Fruit fly (Drosophila melanogaster) whole organism, embryonic: ENCODE results near the gene mag.

Experiments
- Aef1 ChIP-seq: fragments of 200-800 bp; sonication (Bioruptor generic); IDR thresholded peaks from 3 replicates; pipeline ENCODE4 v1.3.6; 2022; ENCODE audit warnings: missing biosample characterization, missing genetic modification characterization
- Atf-2 ChIP-seq: fragments of 200-800 bp; sonication (Bioruptor generic); optimal IDR thresholded peaks from 2 replicates; lab custom pipeline; 2016; ENCODE audit warnings: missing biosample characterization, missing genetic modification characterization
- Atf6 ChIP-seq: fragments of 200-800 bp; sonication (Bioruptor generic); IDR thresholded peaks from 2 replicates; pipeline ENCODE4 v1.3.6; 2022; ENCODE audit warnings: missing biosample characterization, missing genetic modification characterization
- C15 ChIP-seq: fragments of 200-800 bp; sonication (Bioruptor generic); IDR thresholded peaks from 3 replicates; pipeline ENCODE4 v1.3.6; 2022; ENCODE audit warnings: missing biosample characterization, missing genetic modification characterization
- CG10959 ChIP-seq: fragments of 200-800 bp; sonication (Bioruptor generic); IDR thresholded peaks from 2 replicates; pipeline ENCODE4 v1.3.6; 2022; ENCODE audit warnings: missing biosample characterization, missing genetic modification characterization
- CG11723 ChIP-seq: fragments of 200-800 bp; sonication (Bioruptor generic); optimal IDR thresholded peaks from 2 replicates; lab custom pipeline; 2017; ENCODE audit warnings: missing biosample characterization, mild to moderate bottlenecking, missing genetic modification characterization
- CG1233 ChIP-seq: fragments of 200-800 bp; sonication (Bioruptor generic); optimal IDR thresholded peaks from 4 replicates; lab custom pipeline; 2018; ENCODE audit warnings: missing biosample characterization, mild to moderate bottlenecking, missing genetic modification characterization
- CG12744 ChIP-seq: fragments of 200-800 bp; sonication (Bioruptor generic); optimal IDR thresholded peaks from 2 replicates; lab custom pipeline; 2016; ENCODE audit warnings: missing biosample characterization, missing genetic modification characterization
- CG13296 ChIP-seq: fragments of 200-800 bp; sonication (Bioruptor generic); optimal IDR thresholded peaks from 3 replicates; lab custom pipeline; 2018; ENCODE audit warnings: missing biosample characterization, mild to moderate bottlenecking, missing genetic modification characterization
- CG13624 ChIP-seq: fragments of 200-800 bp; sonication (Bioruptor generic); optimal IDR thresholded peaks from 2 replicates; lab custom pipeline; 2016; ENCODE audit warnings: missing biosample characterization, missing genetic modification characterization
- CG14441 ChIP-seq: fragments of 200-800 bp; sonication (Bioruptor generic); IDR thresholded peaks from 2 replicates; pipeline ENCODE4 v1.3.6; 2022; ENCODE audit warnings: missing biosample characterization, missing genetic modification characterization
- CG14860 ChIP-seq: fragments of 200-800 bp; sonication (Bioruptor generic); IDR thresholded peaks from 3 replicates; pipeline ENCODE4 v1.3.6; 2022; ENCODE audit warnings: missing biosample characterization, missing genetic modification characterization; ENCODE audit not compliant: partially characterized antibody
- CG1647 ChIP-seq: fragments of 200-800 bp; sonication (Bioruptor generic); optimal IDR thresholded peaks from 3 replicates; lab custom pipeline; 2016; ENCODE audit warnings: missing biosample characterization, missing genetic modification characterization
- CG17568 ChIP-seq: fragments of 200-800 bp; sonication (Bioruptor generic); optimal IDR thresholded peaks from 2 replicates; lab custom pipeline; 2018; ENCODE audit warnings: missing biosample characterization, mild to moderate bottlenecking, missing genetic modification characterization, moderate library complexity
- CG17612 ChIP-seq: fragments of 200-800 bp; sonication (Bioruptor generic); IDR thresholded peaks from 2 replicates; pipeline ENCODE4 v1.3.6; 2022; ENCODE audit warnings: missing biosample characterization, missing genetic modification characterization
- CG18599 ChIP-seq: fragments of 200-800 bp; sonication (Bioruptor generic); optimal IDR thresholded peaks from 3 replicates; lab custom pipeline; 2017; ENCODE audit warnings: missing biosample characterization, missing genetic modification characterization, mild to moderate bottlenecking, moderate library complexity, missing genetic modification reagents
- CG2875 ChIP-seq: fragments of 200-800 bp; sonication (Bioruptor generic); optimal IDR thresholded peaks from 2 replicates; lab custom pipeline; 2017; ENCODE audit warnings: missing biosample characterization, mild to moderate bottlenecking, missing genetic modification characterization, missing genetic modification reagents
- CG30020 ChIP-seq: fragments of 200-800 bp; optimal IDR thresholded peaks from 2 replicates; lab custom pipeline; 2019; ENCODE audit warnings: missing biosample characterization, mild to moderate bottlenecking, missing genetic modification characterization, moderate library complexity
- CG31365 ChIP-seq: fragments of 200-800 bp; sonication (Bioruptor generic); optimal IDR thresholded peaks from 2 replicates; lab custom pipeline; 2018; ENCODE audit warnings: missing biosample characterization, mild to moderate bottlenecking, missing genetic modification characterization
- CG42726 ChIP-seq: fragments of 200-800 bp; sonication (Bioruptor generic); IDR thresholded peaks from 2 replicates; pipeline ENCODE4 v1.3.6; 2022; ENCODE audit warnings: missing biosample characterization, missing genetic modification characterization; ENCODE audit not compliant: partially characterized antibody
- CG4424 ChIP-seq: fragments of 200-800 bp; sonication (Bioruptor generic); optimal IDR thresholded peaks from 3 replicates; lab custom pipeline; 2016; ENCODE audit warnings: missing biosample characterization, missing genetic modification characterization
- CG4854 ChIP-seq: fragments of 200-800 bp; sonication (Bioruptor generic); optimal IDR thresholded peaks from 2 replicates; lab custom pipeline; 2016; ENCODE audit warnings: missing biosample characterization, missing genetic modification characterization, inconsistent platforms
- CG7839 ChIP-seq: fragments of 200-800 bp; sonication (Bioruptor generic); optimal IDR thresholded peaks from 3 replicates; lab custom pipeline; 2018; ENCODE audit warnings: missing biosample characterization, mild to moderate bottlenecking, missing genetic modification characterization, moderate library complexity
- CG8089 ChIP-seq: fragments of 200-800 bp; sonication (Bioruptor generic); optimal IDR thresholded peaks from 3 replicates; lab custom pipeline; 2016; ENCODE audit warnings: missing biosample characterization, missing genetic modification characterization
- CG8281 ChIP-seq: fragments of 200-800 bp; sonication (Bioruptor generic); optimal IDR thresholded peaks from 2 replicates; lab custom pipeline; 2018; ENCODE audit warnings: missing biosample characterization, mild to moderate bottlenecking, missing genetic modification characterization, moderate library complexity
- CG8765 ChIP-seq: fragments of 200-800 bp; sonication (Bioruptor generic); IDR thresholded peaks from 2 replicates; pipeline ENCODE4 v1.3.6; 2022; ENCODE audit warnings: missing biosample characterization, missing genetic modification characterization
- CG8944 ChIP-seq: fragments of 200-800 bp; sonication (Bioruptor generic); optimal IDR thresholded peaks from 3 replicates; lab custom pipeline; 2016; ENCODE audit warnings: missing biosample characterization, missing genetic modification characterization
- D19A ChIP-seq: fragments of 200-800 bp; optimal IDR thresholded peaks from 3 replicates; lab custom pipeline; 2019; ENCODE audit warnings: missing biosample characterization, mild to moderate bottlenecking, missing genetic modification characterization, moderate library complexity
- Dad ChIP-seq: fragments of 200-800 bp; sonication (Bioruptor generic); optimal IDR thresholded peaks from 3 replicates; lab custom pipeline; 2016; ENCODE audit warnings: missing biosample characterization, missing genetic modification characterization
- Dfd ChIP-seq, 2 experiments: fragments of >200 bp; optimal IDR thresholded peaks; 2 replicates each; lab custom pipeline; 2017; ENCODE audit warnings: missing biosample characterization in 2 of 2, missing genetic modification characterization in 2 of 2
- HmgD ChIP-seq: fragments of 200-800 bp; sonication (Bioruptor generic); optimal IDR thresholded peaks from 3 replicates; lab custom pipeline; 2016; ENCODE audit warnings: missing biosample characterization, missing genetic modification characterization
- HmgZ ChIP-seq: fragments of 200-800 bp; sonication (Bioruptor generic); optimal IDR thresholded peaks from 2 replicates; lab custom pipeline; 2018; ENCODE audit warnings: missing biosample characterization, mild to moderate bottlenecking, missing genetic modification characterization
- Nf-YC ChIP-seq: fragments of 200-800 bp; optimal IDR thresholded peaks from 3 replicates; lab custom pipeline; 2019; ENCODE audit warnings: missing biosample characterization, mild to moderate bottlenecking, missing genetic modification characterization, moderate library complexity
- Usf ChIP-seq: fragments of 200-800 bp; sonication (Bioruptor generic); optimal IDR thresholded peaks from 2 replicates; lab custom pipeline; 2017; ENCODE audit warnings: missing genotype, missing biosample characterization, missing genetic modification characterization
- chif ChIP-seq, 2 experiments: fragments of 200-800 bp; sonication (Bioruptor generic); optimal IDR thresholded peaks; 3 replicates each; lab custom pipeline; 2016; ENCODE audit warnings: missing biosample characterization in 2 of 2, missing genetic modification characterization in 2 of 2
- chinmo ChIP-seq: fragments of 200-800 bp; sonication (Bioruptor generic); IDR thresholded peaks from 4 replicates; pipeline ENCODE4 v1.3.6; 2022; ENCODE audit warnings: missing biosample characterization, missing genetic modification characterization; ENCODE audit not compliant: partially characterized antibody
- crc ChIP-seq: fragments of 200-800 bp; sonication (Bioruptor generic); optimal IDR thresholded peaks from 2 replicates; lab custom pipeline; 2016; ENCODE audit warnings: missing biosample characterization, missing genetic modification characterization
- cwo ChIP-seq: fragments of 200-800 bp; sonication (Bioruptor generic); optimal IDR thresholded peaks from 3 replicates; lab custom pipeline; 2017; ENCODE audit warnings: missing biosample characterization, missing genetic modification characterization, mild to moderate bottlenecking, moderate library complexity, missing genetic modification reagents
- dmrt99B ChIP-seq: fragments of 200-800 bp; sonication (Bioruptor generic); optimal IDR thresholded peaks from 2 replicates; lab custom pipeline; 2018; ENCODE audit warnings: missing biosample characterization, mild to moderate bottlenecking, missing genetic modification characterization, moderate library complexity
- fd96Cb ChIP-seq: fragments of 200-800 bp; sonication (Bioruptor generic); optimal IDR thresholded peaks from 2 replicates; lab custom pipeline; 2018; ENCODE audit warnings: missing biosample characterization, mild to moderate bottlenecking, missing genetic modification characterization, moderate library complexity
- inv ChIP-seq: fragments of 200-800 bp; sonication (Bioruptor generic); IDR thresholded peaks from 2 replicates; pipeline ENCODE4 v1.3.6; 2022; ENCODE audit warnings: missing biosample characterization, missing genetic modification characterization; ENCODE audit not compliant: partially characterized antibody
- pb ChIP-seq: fragments of 200-800 bp; sonication (Bioruptor generic); optimal IDR thresholded peaks from 3 replicates; lab custom pipeline; 2016; ENCODE audit warnings: missing biosample characterization, missing genetic modification characterization
- prd ChIP-seq, 3 experiments: fragments of >200 bp in 2 of 3; fragments of 200-800 bp in 1 of 3; sonication (Bioruptor generic) in 1 of 3; optimal IDR thresholded peaks in 2 of 3; IDR thresholded peaks in 1 of 3; 2 replicates in 2 of 3; 3 replicates in 1 of 3; pipeline versions ENCODE4 v1.3.6 to Lab custom; 2017 to 2022; ENCODE audit warnings: missing biosample characterization in 1 of 3, missing genetic modification characterization in 1 of 3
- slbo ChIP-seq: fragments of 200-800 bp; sonication (Bioruptor generic); IDR thresholded peaks from 2 replicates; pipeline ENCODE4 v1.3.6; 2022; ENCODE audit warnings: missing biosample characterization, missing genetic modification characterization
- stc ChIP-seq: fragments of 200-800 bp; sonication (Bioruptor generic); IDR thresholded peaks from 2 replicates; pipeline ENCODE4 v1.3.6; 2022; ENCODE audit warnings: missing biosample characterization, missing genetic modification characterization
- usp ChIP-seq: fragments of >200 bp; optimal IDR thresholded peaks from 2 replicates; lab custom pipeline; 2017; ENCODE audit warnings: missing biosample characterization, missing genetic modification characterization
- wdn ChIP-seq: fragments of 200-800 bp; sonication (Bioruptor generic); IDR thresholded peaks from 2 replicates; pipeline ENCODE4 v1.3.6; 2022; ENCODE audit warnings: missing biosample characterization, missing genetic modification characterization
- zen2 ChIP-seq: fragments of 200-800 bp; sonication (Bioruptor generic); IDR thresholded peaks from 3 replicates; pipeline ENCODE4 v1.3.6; 2022; ENCODE audit warnings: missing biosample characterization, missing genetic modification characterization; ENCODE audit not compliant: partially characterized antibody

mag gene

dm6 chr3L:20452813-20453682, 7.4 kb upstream of the mag start, which contains the start of gene CG5199 (continued):
- TF ChIP-seq Atf6 (GFP tag; lab: Robert Waterston, UW) (no peak), HmgD (GFP tag; lab: Kevin White, UChicago) (no peak), CG13296 (GFP tag; lab: Kevin White, UChicago) (peak; percentile 54), stc (GFP tag; lab: Robert Waterston, UW) (no peak), CG14441 (GFP tag; lab: Robert Waterston, UW) (peak; percentile 68), Nf-YC (peak; percentile 75), Aef1 (GFP tag; lab: Robert Waterston, UW) (no peak; the same call in 1 of the 3 replicates), CG17568 (GFP tag; lab: Kevin White, UChicago) (no peak), CG8765 (no peak), fd96Cb (tag; lab: Kevin White, UChicago) (peak; percentile 76), Atf-2 (GFP tag; lab: Kevin White, UChicago) (no peak), CG8089 (GFP tag; lab: Kevin White, UChicago) (no peak), D19A (peak; percentile 49), cwo (GFP tag; lab: Kevin White, UChicago) (peak; percentile 41), CG30020 (tag; lab: Kevin White, UChicago) (peak; percentile 77), pb (GFP tag; lab: Kevin White, UChicago) (no peak), CG14860 (GFP tag; lab: Robert Waterston, UW) (peak; percentile 62; the same call in 2 of the 3 replicates), usp (GFP tag; lab: Kevin White, UChicago) (no peak), CG18599 (GFP tag; lab: Kevin White, UChicago) (peak; percentile 69), Usf (peak; percentile 55), inv (GFP tag; lab: Robert Waterston, UW) (peak; percentile 84), CG31365 (tag; lab: Kevin White, UChicago) (no peak), CG8281 (tag; lab: Kevin White, UChicago) (peak; percentile 17), CG10959 (no peak), chif (GFP tag; optimal IDR thresholded peaks at IDR 0.05; lab: Kevin White, UChicago) (peak in 1 of 2 experiments; percentile 29), C15 (GFP tag; lab: Robert Waterston, UW) (no peak), CG1647 (GFP tag; lab: Kevin White, UChicago) (peak; percentile 25), CG11723 (GFP tag; lab: Kevin White, UChicago) (no peak), CG1233 (GFP tag; lab: Kevin White, UChicago) (peak; percentile 55), prd (optimal IDR thresholded peaks at IDR 0.05; lab: Kevin White, UChicago) (no peak), prd (GFP tag; IDR thresholded peaks at IDR 0.05; lab: Robert Waterston, UW) (peak; percentile 85), CG7839 (tag; lab: Kevin White, UChicago) (peak; percentile 58), zen2 (GFP tag; lab: Robert Waterston, UW) (peak; percentile 52; the same call in 1 of the 3 replicates), CG2875 (GFP tag; lab: Kevin White, UChicago) (peak; percentile 43), CG12744 (GFP tag; lab: Kevin White, UChicago) (no peak), wdn (no peak), CG4424 (GFP tag; lab: Kevin White, UChicago) (peak; percentile 78), HmgZ (tag; lab: Kevin White, UChicago) (no peak), Dfd (GFP tag; optimal IDR thresholded peaks at IDR 0.05; lab: Kevin White, UChicago) (no peak), crc (GFP tag; lab: Kevin White, UChicago) (no peak), CG42726 (GFP tag; lab: Robert Waterston, UW) (peak; percentile 86), CG8944 (GFP tag; lab: Kevin White, UChicago) (peak; percentile 11), dmrt99B (tag; lab: Kevin White, UChicago) (peak; percentile 50), CG13624 (GFP tag; lab: Kevin White, UChicago) (no peak), CG17612 (no peak), chinmo (GFP tag; lab: Robert Waterston, UW) (no peak), slbo (GFP tag; lab: Robert Waterston, UW) (peak; percentile 63), CG4854 (GFP tag; lab: Kevin White, UChicago) (no peak), Dad (no peak)
